Fruit fly (Drosophila melanogaster): ENCODE measurements around the gene CG42637.

The CG42637 gene

DNA sequence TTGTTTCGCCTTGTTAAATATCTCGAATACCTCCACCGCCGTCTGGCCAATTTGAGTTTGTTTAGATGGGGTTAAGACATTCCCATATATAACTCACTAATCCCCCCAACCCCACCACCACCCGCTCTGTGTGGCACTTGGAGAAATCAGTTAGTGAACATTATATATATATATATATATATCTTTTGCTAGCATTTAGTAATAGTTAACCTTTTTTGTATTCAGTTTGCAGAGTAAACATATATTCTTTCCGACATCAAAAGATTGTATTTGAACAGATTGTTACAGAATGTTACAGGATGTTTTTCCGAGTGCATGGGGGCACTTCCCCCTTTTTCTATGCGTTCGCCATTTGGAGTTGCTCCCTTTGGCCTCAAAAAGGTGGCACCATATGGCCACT is 122.9 kb downstream of the CG42637 start (continued):
- no peak for TF ChIP-seq CG6854 (GFP tag; optimal IDR thresholded peaks at IDR 0.05)
- peak; percentile 43; the same call in 2 of the 3 replicates for TF ChIP-seq ase (GFP tag; IDR thresholded peaks at IDR 0.05)
- no peak for TF ChIP-seq sr (GFP tag; IDR thresholded peaks at IDR 0.05)
- TF ChIP-seq Dbx (GFP tag; IDR thresholded peaks at IDR 0.05): no peak
- TF ChIP-seq gcm2 (GFP tag; optimal IDR thresholded peaks at IDR 0.05): no peak
- TF ChIP-seq CG13424 (tag; optimal IDR thresholded peaks at IDR 0.05): peak; percentile 38
- TF ChIP-seq Six4 (GFP tag; optimal IDR thresholded peaks at IDR 0.05): no peak
- no peak for TF ChIP-seq cato (GFP tag; optimal IDR thresholded peaks at IDR 0.05; ENCODE audit: borderline replicate concordance)
- peak; percentile 51 for TF ChIP-seq CG8388 (GFP tag; optimal IDR thresholded peaks at IDR 0.05)
- peak; percentile 53 for TF ChIP-seq ATbp (GFP tag; optimal IDR thresholded peaks at IDR 0.05)
- TF ChIP-seq z (GFP tag; IDR thresholded peaks at IDR 0.05): no peak
- TF ChIP-seq Ravus (GFP tag; IDR thresholded peaks at IDR 0.05): no peak
- TF ChIP-seq CG7271 (tag; optimal IDR thresholded peaks at IDR 0.05): no peak
- peak; percentile 18 for TF ChIP-seq CG7556 (GFP tag; optimal IDR thresholded peaks at IDR 0.05)
- peak; percentile 32 for TF ChIP-seq D19A (tag; optimal IDR thresholded peaks at IDR 0.05)
- TF ChIP-seq ash1 (GFP tag; optimal IDR thresholded peaks at IDR 0.05): no peak
- TF ChIP-seq B-H1 (GFP tag; IDR thresholded peaks at IDR 0.05): no peak
- no peak for TF ChIP-seq Antp (GFP tag; optimal IDR thresholded peaks at IDR 0.05)
- no peak for TF ChIP-seq hkb (optimal IDR thresholded peaks at IDR 0.05)
- peak; percentile 69 for TF ChIP-seq hkb (GFP tag; IDR thresholded peaks at IDR 0.05)
- TF ChIP-seq Lhr (GFP tag; optimal IDR thresholded peaks at IDR 0.05): no peak
- TF ChIP-seq hbn (GFP tag; IDR thresholded peaks at IDR 0.05; ENCODE audit: partially characterized antibody): no peak
- 0 out of 3 replicates have a peak, but pooled peaks have one; percentile 33 for TF ChIP-seq CG11695 (GFP tag; IDR thresholded peaks at IDR 0.05)
- TF ChIP-seq grn (GFP tag; optimal IDR thresholded peaks at IDR 0.05): no peak
- peak; percentile 2 for TF ChIP-seq sqz (GFP tag; optimal IDR thresholded peaks at IDR 0.05)
- peak; percentile 10 for TF ChIP-seq az2 (GFP tag; optimal IDR thresholded peaks at IDR 0.05)
- TF ChIP-seq Dref (GFP tag; IDR thresholded peaks at IDR 0.05): no peak
- peak; percentile 7 for TF ChIP-seq CG1603 (tag; optimal IDR thresholded peaks at IDR 0.05)
- TF ChIP-seq slp2 (GFP tag; optimal IDR thresholded peaks at IDR 0.05): no peak
- TF ChIP-seq sug (tag; optimal IDR thresholded peaks at IDR 0.05): no peak
- TF ChIP-seq HmgD (GFP tag; optimal IDR thresholded peaks at IDR 0.05): no peak
- TF ChIP-seq Ssrp (tag; optimal IDR thresholded peaks at IDR 0.05): peak; percentile 35
- TF ChIP-seq CG15601 (tag; optimal IDR thresholded peaks at IDR 0.05): peak; percentile 35
- TF ChIP-seq bigmax (GFP tag; optimal IDR thresholded peaks at IDR 0.05): no peak
- peak; percentile 51 for TF ChIP-seq Oli (tag; optimal IDR thresholded peaks at IDR 0.05)
- peak; percentile 27; the same call in 1 of the 2 replicates for TF ChIP-seq esg (GFP tag; conservative IDR thresholded peaks at IDR 0.05)
- peak; percentile 50; the same call in 2 of the 3 replicates for TF ChIP-seq CG17361 (GFP tag; IDR thresholded peaks at IDR 0.05)
- TF ChIP-seq CG6683 (GFP tag; optimal IDR thresholded peaks at IDR 0.05): no peak
- TF ChIP-seq sna (GFP tag; IDR thresholded peaks at IDR 0.05; ENCODE audit: partially characterized antibody): no peak
- no peak for TF ChIP-seq prd (optimal IDR thresholded peaks at IDR 0.05)
- TF ChIP-seq prd (GFP tag; IDR thresholded peaks at IDR 0.05): peak; percentile 61
- TF ChIP-seq CG17359 (tag; optimal IDR thresholded peaks at IDR 0.05): peak; percentile 37
- TF ChIP-seq CG34224 (GFP tag; IDR thresholded peaks at IDR 0.05; ENCODE audit: partially characterized antibody): no peak
- peak; percentile 65 for TF ChIP-seq sisA (GFP tag; IDR thresholded peaks at IDR 0.05)
- TF ChIP-seq Nf-YB (GFP tag; optimal IDR thresholded peaks at IDR 0.05): no peak
- no peak for TF ChIP-seq wek (GFP tag; optimal IDR thresholded peaks at IDR 0.05)
- no peak for TF ChIP-seq Optix (GFP tag; IDR thresholded peaks at IDR 0.05)
- TF ChIP-seq Lim3 (GFP tag; IDR thresholded peaks at IDR 0.05): 0 out of 2 replicates have a peak, but pooled peaks have one; percentile 13
- 0 out of 2 replicates have a peak, but pooled peaks have one; percentile 13 for TF ChIP-seq CG14441 (GFP tag; IDR thresholded peaks at IDR 0.05)
- TF ChIP-seq Fer2 (tag; optimal IDR thresholded peaks at IDR 0.05): no peak
- TF ChIP-seq nerfin-2 (GFP tag; IDR thresholded peaks at IDR 0.05; ENCODE audit: partially characterized antibody): no peak
